Worm (Caenorhabditis elegans): ENCODE data around the gene C05D9.7.

C05D9.7 gene

DNA sequence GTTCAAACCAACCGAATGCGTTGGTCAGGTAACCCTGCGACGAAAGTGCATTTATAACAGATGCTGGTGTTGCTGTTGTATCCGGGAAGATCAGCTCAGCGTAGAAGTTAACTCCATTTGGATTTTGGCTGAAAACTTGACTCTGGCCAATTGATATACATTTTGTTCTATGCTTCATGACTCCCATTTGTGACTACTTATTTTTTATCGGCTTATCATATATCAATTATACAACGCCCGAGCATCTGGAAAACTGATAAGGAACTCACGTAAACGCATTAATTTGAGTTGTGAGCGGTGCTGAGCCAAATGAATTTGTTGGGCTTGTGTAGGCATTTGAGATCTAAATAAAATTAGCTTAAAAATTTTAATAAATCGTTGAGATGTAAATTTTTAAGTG, 28.2 kb upstream of the C05D9.7 start:
- TF ChIP-seq unc-55 (GFP tag; optimal IDR thresholded peaks at IDR 0.05) = no peak
- no peak for TF ChIP-seq unc-39 (tag; optimal IDR thresholded peaks at IDR 0.05)
- TF ChIP-seq zag-1 (tag; optimal IDR thresholded peaks at IDR 0.05) = no peak
- TF ChIP-seq crh-2 (tag; optimal IDR thresholded peaks at IDR 0.05) = no peak
- TF ChIP-seq fos-1 (tag; optimal IDR thresholded peaks at IDR 0.05) = peak; percentile 40
- no peak for TF ChIP-seq mab-5 (tag; optimal IDR thresholded peaks at IDR 0.05)

DNA sequence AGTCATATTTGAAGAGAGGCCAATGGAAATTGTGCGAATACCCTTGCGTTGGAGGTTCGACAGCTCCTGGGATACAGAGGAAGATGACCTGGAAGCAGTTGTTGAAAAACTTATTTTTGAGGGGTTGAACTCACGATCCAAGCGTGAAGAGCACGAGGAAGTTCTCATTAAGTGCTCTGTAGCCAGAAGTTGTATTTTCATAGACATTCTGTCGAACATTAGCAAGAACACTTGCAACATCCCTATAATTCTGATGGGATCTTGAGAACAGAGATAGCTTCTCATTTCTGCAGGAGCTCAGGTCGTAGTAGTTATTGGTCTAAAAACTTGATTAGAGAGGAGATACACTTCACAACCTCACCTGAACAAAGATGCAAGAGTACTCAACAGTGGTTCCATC, 22.4 kb upstream of the C05D9.7 start:
- TF ChIP-seq lin-11 (tag; optimal IDR thresholded peaks at IDR 0.05) = no peak
- no peak for TF ChIP-seq unc-39 (tag; optimal IDR thresholded peaks at IDR 0.05)
- TF ChIP-seq nhr-129 (tag; optimal IDR thresholded peaks at IDR 0.05) = no peak

DNA sequence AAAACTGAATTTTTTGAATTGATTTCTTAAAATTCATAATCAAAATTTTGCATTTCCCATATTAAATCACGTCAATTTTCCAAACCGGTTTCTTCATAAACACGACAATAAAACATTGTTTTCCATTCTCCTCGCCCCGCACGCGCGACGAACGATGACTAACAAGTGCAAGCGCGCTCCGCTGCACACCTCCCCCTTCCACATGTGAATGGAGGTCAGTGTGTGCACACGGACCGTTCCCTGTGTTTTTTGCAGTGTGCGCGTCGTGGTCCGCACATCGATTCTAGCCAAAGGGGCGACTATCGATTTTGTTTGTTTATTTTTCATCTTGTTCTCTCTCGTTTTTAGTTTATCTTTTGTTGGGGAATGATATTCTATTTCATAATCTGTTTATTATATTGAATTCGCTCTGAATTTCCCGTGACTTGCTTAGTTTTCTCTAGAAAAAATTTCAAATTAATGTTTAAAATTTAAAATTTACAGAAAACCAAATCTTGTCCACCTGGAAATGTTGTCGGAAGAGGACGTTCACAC, 9.4 kb upstream of the C05D9.7 start, which contains the start of gene snx-1:
TSS of gene snx-1 (plus strand) at position 484 of the 534 bp plus-strand sequence.
- TF ChIP-seq nhr-12 (tag; optimal IDR thresholded peaks at IDR 0.05) (no peak), nhr-77 (tag; optimal IDR thresholded peaks at IDR 0.05) (no peak), ama-1 (optimal IDR thresholded peaks at IDR 0.05) (no peak), unc-55 (GFP tag; optimal IDR thresholded peaks at IDR 0.05) (peak; percentile 55), peb-1 (tag; optimal IDR thresholded peaks at IDR 0.05) (no peak), blmp-1 (tag; optimal IDR thresholded peaks at IDR 0.05; ENCODE audit: insufficient read depth) (no peak), fos-1 (tag; optimal IDR thresholded peaks at IDR 0.05) (peak; percentile 94), nhr-23 (tag; optimal IDR thresholded peaks at IDR 0.05) (no peak), dmd-4 (tag; optimal IDR thresholded peaks at IDR 0.05) (no peak), skn-1 (tag; optimal IDR thresholded peaks at IDR 0.05) (no peak), lin-39 (tag; optimal IDR thresholded peaks at IDR 0.05) (no peak), egl-27 (tag; optimal IDR thresholded peaks at IDR 0.05) (no peak), mdl-1 (tag; optimal IDR thresholded peaks at IDR 0.05) (peak in 1 of 2 experiments; percentile 68), ceh-16 (tag; optimal IDR thresholded peaks at IDR 0.05) (peak; percentile 18), ztf-1 (GFP tag; conservative IDR thresholded peaks at IDR 0.05) (no peak), alr-1 (tag; optimal IDR thresholded peaks at IDR 0.05) (no peak), nhr-11 (tag; optimal IDR thresholded peaks at IDR 0.05) (no peak), unc-39 (tag; optimal IDR thresholded peaks at IDR 0.05) (no peak), mab-5 (tag; optimal IDR thresholded peaks at IDR 0.05) (no peak), Y55F3AM.14 (GFP tag; optimal IDR thresholded peaks at IDR 0.05) (no peak), zag-1 (tag; optimal IDR thresholded peaks at IDR 0.05) (no peak), nhr-6 (tag; optimal IDR thresholded peaks at IDR 0.05) (no peak), nhr-129 (tag; optimal IDR thresholded peaks at IDR 0.05) (peak; percentile 61), mbf-1 (tag; optimal IDR thresholded peaks at IDR 0.05) (no peak), lin-11 (tag; optimal IDR thresholded peaks at IDR 0.05) (peak; percentile 0), lin-13 (GFP tag; optimal IDR thresholded peaks at IDR 0.05) (no peak), nhr-237 (tag; optimal IDR thresholded peaks at IDR 0.05) (no peak), C34F6.9 (tag; optimal IDR thresholded peaks at IDR 0.05) (peak; percentile 54), nhr-10 (tag; optimal IDR thresholded peaks at IDR 0.05) (no peak), F13H6.1 (tag; optimal IDR thresholded peaks at IDR 0.05) (peak; percentile 23), sma-9 (GFP tag; optimal IDR thresholded peaks at IDR 0.05) (peak; percentile 5), sma-9 (tag; optimal IDR thresholded peaks at IDR 0.05) (no peak), ztf-11 (tag; optimal IDR thresholded peaks at IDR 0.05) (no peak), aly-2 (tag; optimal IDR thresholded peaks at IDR 0.05) (no peak), sma-3 (GFP tag; optimal IDR thresholded peaks at IDR 0.05) (peak; percentile 62), sem-4 (tag; optimal IDR thresholded peaks at IDR 0.05) (no peak), ceh-82 (tag; optimal IDR thresholded peaks at IDR 0.05) (no peak), elt-1 (tag; optimal IDR thresholded peaks at IDR 0.05) (no peak), elt-3 (tag; optimal IDR thresholded peaks at IDR 0.05) (no peak), nhr-25 (tag; optimal IDR thresholded peaks at IDR 0.05) (peak; percentile 21), snpc-4 (tag; optimal IDR thresholded peaks at IDR 0.05) (no peak), ZK546.5 (tag; optimal IDR thresholded peaks at IDR 0.05) (no peak), ztf-4 (tag; optimal IDR thresholded peaks at IDR 0.05) (no peak), lsy-2 (tag; optimal IDR thresholded peaks at IDR 0.05) (peak in 1 of 2 experiments; percentile 24), unc-62 (GFP tag; optimal IDR thresholded peaks at IDR 0.05) (no peak), gmeb-1 (tag; optimal IDR thresholded peaks at IDR 0.05) (peak; percentile 30), R02D3.7 (tag; optimal IDR thresholded peaks at IDR 0.05) (no peak), crh-2 (tag; optimal IDR thresholded peaks at IDR 0.05) (peak; percentile 49), nhr-21 (tag; optimal IDR thresholded peaks at IDR 0.05) (no peak)

Data from whole organism, L2 larva.